Worm (Caenorhabditis elegans) whole organism, mixed stage, embryonic: ENCODE measurements around the gene F39D8.3.

Source experiments
- blmp-1 ChIP-seq: fragments of 150-350 bp; optimal IDR thresholded peaks from 2 replicates; lab custom pipeline; 2014; ENCODE audit warnings: missing biosample characterization, missing genetic modification characterization
- ceh-39 ChIP-seq: fragments of 150-350 bp; optimal IDR thresholded peaks from 2 replicates; lab custom pipeline; 2014; ENCODE audit warnings: missing biosample characterization, missing genetic modification characterization
- ceh-43 ChIP-seq: fragments of 200-800 bp; sonication (Bioruptor generic); optimal IDR thresholded peaks from 2 replicates; lab custom pipeline; 2018; ENCODE audit warnings: mild to moderate bottlenecking, missing genetic modification characterization, moderate library complexity, missing compliant biosample characterization
- ceh-83 ChIP-seq: fragments of 200-800 bp; sonication (Bioruptor generic); optimal IDR thresholded peaks from 2 replicates; lab custom pipeline; 2018; ENCODE audit warnings: mild to moderate bottlenecking, missing genetic modification characterization, missing compliant biosample characterization
- ces-1 ChIP-seq: fragments of 150-350 bp; optimal IDR thresholded peaks from 2 replicates; lab custom pipeline; 2014; ENCODE audit warnings: missing biosample characterization, missing genetic modification reagents, missing genetic modification characterization
- drap-1 ChIP-seq: fragments of 200-800 bp; sonication (Bioruptor generic); optimal IDR thresholded peaks from 3 replicates; lab custom pipeline; 2018; ENCODE audit warnings: mild to moderate bottlenecking, missing genetic modification characterization, missing compliant biosample characterization
- elt-1 ChIP-seq: sonication (generic microtip); optimal IDR thresholded peaks from 2 replicates; lab custom pipeline; 2017; ENCODE audit warnings: missing genetic modification characterization, mild to moderate bottlenecking, missing compliant biosample characterization, antibody characterized with exemption, moderate library complexity, borderline replicate concordance; ENCODE audit not compliant: insufficient read depth
- elt-3 ChIP-seq: fragments of 150-350 bp; optimal IDR thresholded peaks from 2 replicates; lab custom pipeline; 2014; ENCODE audit warnings: missing biosample characterization, missing genetic modification characterization
- flh-1 ChIP-seq: fragments of 200-800 bp; sonication (Bioruptor generic); optimal IDR thresholded peaks from 2 replicates; lab custom pipeline; 2018; ENCODE audit warnings: mild to moderate bottlenecking, missing genetic modification characterization, moderate library complexity, missing compliant biosample characterization
- hlh-1 ChIP-seq: fragments of 150-350 bp; optimal IDR thresholded peaks from 2 replicates; lab custom pipeline; 2014; ENCODE audit warnings: missing biosample characterization, missing genetic modification reagents, missing genetic modification characterization
- lin-13 ChIP-seq: fragments of 150-350 bp; optimal IDR thresholded peaks from 2 replicates; lab custom pipeline; 2014; ENCODE audit warnings: missing biosample characterization, missing genetic modification characterization
- lin-32 ChIP-seq: fragments of 200-800 bp; sonication (Bioruptor generic); optimal IDR thresholded peaks from 2 replicates; lab custom pipeline; 2018; ENCODE audit warnings: mild to moderate bottlenecking, missing genetic modification characterization, missing compliant biosample characterization
- lsy-2 ChIP-seq: fragments of 150-350 bp; optimal IDR thresholded peaks from 2 replicates; lab custom pipeline; 2014; ENCODE audit warnings: missing biosample characterization, missing genetic modification characterization
- mab-5 ChIP-seq: fragments of 150-350 bp; optimal IDR thresholded peaks from 2 replicates; lab custom pipeline; 2014; ENCODE audit warnings: missing biosample characterization, missing genetic modification characterization
- nhr-12 ChIP-seq: fragments of 150-350 bp; optimal IDR thresholded peaks from 2 replicates; lab custom pipeline; 2014; ENCODE audit warnings: missing biosample characterization, missing genetic modification characterization
- nhr-2 ChIP-seq: fragments of 150-350 bp; optimal IDR thresholded peaks from 2 replicates; lab custom pipeline; 2014; ENCODE audit warnings: missing biosample characterization, missing genetic modification characterization
- nhr-237 ChIP-seq: fragments of 150-350 bp; optimal IDR thresholded peaks from 2 replicates; lab custom pipeline; 2014; ENCODE audit warnings: missing biosample characterization, missing genetic modification characterization
- nhr-28 ChIP-seq: fragments of 150-350 bp; optimal IDR thresholded peaks from 2 replicates; lab custom pipeline; 2014; ENCODE audit warnings: missing biosample characterization, missing genetic modification characterization
- nhr-76 ChIP-seq: sonication (generic microtip); optimal IDR thresholded peaks from 2 replicates; lab custom pipeline; 2017; ENCODE audit warnings: missing biosample characterization, missing genetic modification characterization
- pha-4 ChIP-seq: fragments of 150-350 bp; optimal IDR thresholded peaks from 2 replicates; lab custom pipeline; 2018; ENCODE audit warnings: missing biosample characterization, missing genetic modification reagents, missing genetic modification characterization
- sem-2 ChIP-seq: fragments of 200-800 bp; sonication (Bioruptor generic); optimal IDR thresholded peaks from 2 replicates; lab custom pipeline; 2018; ENCODE audit warnings: mild to moderate bottlenecking, missing genetic modification characterization, missing compliant biosample characterization
- snpc-4 ChIP-seq: fragments of 150-350 bp; optimal IDR thresholded peaks from 2 replicates; lab custom pipeline; 2014; ENCODE audit warnings: missing biosample characterization, missing genetic modification characterization
- sptf-1 ChIP-seq: sonication (generic microtip); optimal IDR thresholded peaks from 2 replicates; lab custom pipeline; 2017; ENCODE audit warnings: mild to moderate bottlenecking, missing genetic modification characterization, moderate library complexity, missing compliant biosample characterization
- tbx-8 ChIP-seq: fragments of 200-800 bp; sonication (Bioruptor generic); optimal IDR thresholded peaks from 2 replicates; lab custom pipeline; 2018; ENCODE audit warnings: mild to moderate bottlenecking, missing genetic modification characterization, moderate library complexity, missing compliant biosample characterization
- unc-120 ChIP-seq: sonication (generic microtip); optimal IDR thresholded peaks from 2 replicates; lab custom pipeline; 2017; ENCODE audit warnings: missing genetic modification characterization, missing compliant biosample characterization; ENCODE audit not compliant: poor library complexity, severe bottlenecking
- zip-8 ChIP-seq: fragments of 150-350 bp; optimal IDR thresholded peaks from 2 replicates; lab custom pipeline; 2014; ENCODE audit warnings: missing biosample characterization, missing genetic modification characterization
- ztf-11 ChIP-seq: fragments of 150-350 bp; optimal IDR thresholded peaks from 2 replicates; lab custom pipeline; 2014; ENCODE audit warnings: missing biosample characterization, missing genetic modification characterization

The F39D8.3 gene

ce11 chrX:15434922-15435321 is 14.2 kb downstream of the F39D8.3 start:
- TF ChIP-seq ceh-83 (GFP tag; lab: Kevin White, UChicago), result no peak
- no peak for TF ChIP-seq nhr-2 (tag; lab: Kevin White, UChicago)
- no peak for TF ChIP-seq lsy-2
- no peak for TF ChIP-seq sptf-1 (tag; lab: Kevin White, UChicago)
- no peak for TF ChIP-seq pha-4 (tag; lab: Kevin White, UChicago)
- no peak for TF ChIP-seq snpc-4 (tag; lab: Kevin White, UChicago)
- no peak for TF ChIP-seq drap-1 (GFP tag; lab: Kevin White, UChicago)
- TF ChIP-seq hlh-1 (tag; lab: Kevin White, UChicago), result no peak
- no peak for TF ChIP-seq ceh-43 (GFP tag; lab: Kevin White, UChicago)
- TF ChIP-seq flh-1 (GFP tag; lab: Kevin White, UChicago), result no peak
- no peak for TF ChIP-seq nhr-28

- no peak for TF ChIP-seq ceh-43 (GFP tag; lab: Kevin White, UChicago)
- no peak for TF ChIP-seq blmp-1
- TF ChIP-seq ztf-11 (tag; lab: Kevin White, UChicago), result no peak
- no peak for TF ChIP-seq nhr-237
- TF ChIP-seq elt-1 (tag; lab: Kevin White, UChicago), result no peak
- no peak for TF ChIP-seq lin-32
- no peak for TF ChIP-seq unc-120
- no peak for TF ChIP-seq zip-8 (tag; lab: Kevin White, UChicago)
- no peak for TF ChIP-seq nhr-76 (tag; lab: Kevin White, UChicago)
- TF ChIP-seq lin-13 (tag; lab: Kevin White, UChicago), result no peak
- no peak for TF ChIP-seq ceh-83 (GFP tag; lab: Kevin White, UChicago)
- TF ChIP-seq, all 35 proteins: peak for 0
Observed at ce11 chrX:15438768-15439167, 18.0 kb downstream of the F39D8.3 start.

ce11 chrX:15440744-15441685 is 20.2 kb downstream of the F39D8.3 start, which contains the start of gene mocs-1:
Gene mocs-1 (minus strand): TSS chrX:15440794.
- no peak for TF ChIP-seq ceh-39 (tag; lab: Kevin White, UChicago)
- TF ChIP-seq elt-3 (tag; lab: Kevin White, UChicago), result peak; percentile 35

- TF ChIP-seq flh-1 (GFP tag; lab: Kevin White, UChicago), result no peak
- no peak for TF ChIP-seq zip-8 (tag; lab: Kevin White, UChicago)
- TF ChIP-seq unc-120, result no peak
- no peak for TF ChIP-seq nhr-76 (tag; lab: Kevin White, UChicago)
- no peak for TF ChIP-seq nhr-12 (tag; lab: Kevin White, UChicago)
- no peak for TF ChIP-seq nhr-237
- TF ChIP-seq sem-2 (GFP tag; lab: Kevin White, UChicago), result no peak
Observed at ce11 chrX:15441686-15442067, 20.9 kb downstream of the F39D8.3 start, which contains the start of gene nkat-3. Gene nkat-3 (plus strand): TSS chrX:15441731.

ce11 chrX:15446292-15446794 is 25.6 kb downstream of the F39D8.3 start, which contains the start of gene R03A10.5:
Gene R03A10.5 (plus strand): TSS chrX:15446722.
- no peak for TF ChIP-seq tbx-8 (GFP tag; lab: Kevin White, UChicago)
- TF ChIP-seq flh-1 (GFP tag; lab: Kevin White, UChicago), result no peak
- no peak for TF ChIP-seq mab-5 (tag; lab: Kevin White, UChicago)
- no peak for TF ChIP-seq lin-13 (tag; lab: Kevin White, UChicago)
- TF ChIP-seq nhr-12 (tag; lab: Kevin White, UChicago), result no peak

DNA sequence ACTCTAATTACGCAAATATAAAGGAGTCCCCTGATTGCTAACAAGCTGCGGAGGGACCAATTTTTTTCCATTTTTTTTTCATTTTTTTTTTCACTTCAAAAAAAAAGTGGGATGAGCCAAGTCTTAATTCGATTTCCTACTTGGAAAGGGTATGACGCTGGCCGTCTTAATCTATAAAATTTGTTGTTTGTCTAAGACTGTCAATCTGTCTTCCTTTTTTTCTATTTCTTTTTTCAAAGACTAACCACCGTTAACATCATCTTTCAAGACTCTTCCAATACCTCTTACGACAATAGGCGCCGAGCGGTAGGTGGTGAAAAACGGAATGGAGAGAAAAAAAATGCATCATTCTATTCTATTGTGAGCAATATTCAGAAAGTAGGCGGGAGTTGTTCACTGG is 44.3 kb downstream of the F39D8.3 start:
- TF ChIP-seq ces-1 (GFP tag; lab: Kevin White, UChicago) (peak; percentile 11), nhr-2 (tag; lab: Kevin White, UChicago) (no peak)
